Worm (Caenorhabditis elegans) whole organism, young adult: ENCODE results near the gene K05F6.10.

ENCODE experiments used
- C17E4.6 ChIP-seq: fragments of 200-800 bp; sonication (Bioruptor generic); IDR thresholded peaks from 2 replicates; pipeline ENCODE4 v1.3.6; 2022; ENCODE audit warnings: missing genetic modification reagents, missing genetic modification characterization, missing compliant biosample characterization
- T07F8.4 ChIP-seq: sonication (generic microtip); optimal IDR thresholded peaks from 2 replicates; lab custom pipeline; 2016; ENCODE audit warnings: mild to moderate bottlenecking, missing genetic modification characterization, moderate library complexity, missing compliant biosample characterization
- T26A5.8 ChIP-seq: sonication (generic microtip); optimal IDR thresholded peaks from 2 replicates; lab custom pipeline; 2016; ENCODE audit warnings: missing genetic modification characterization, missing compliant biosample characterization
- ZK185.1 ChIP-seq: sonication (generic microtip); optimal IDR thresholded peaks from 2 replicates; lab custom pipeline; 2016; ENCODE audit warnings: mild to moderate bottlenecking, missing genetic modification characterization, missing compliant biosample characterization; ENCODE audit not compliant: poor library complexity, severe bottlenecking
- aptf-3 ChIP-seq: fragments of 200-800 bp; sonication (Bioruptor generic); IDR thresholded peaks from 2 replicates; pipeline ENCODE4 v1.3.6; 2022; ENCODE audit warnings: missing genetic modification characterization, missing compliant biosample characterization
- repo-1 ChIP-seq: sonication (generic microtip); optimal IDR thresholded peaks from 2 replicates; lab custom pipeline; 2017; ENCODE audit warnings: mild to moderate bottlenecking, missing genetic modification characterization, missing compliant biosample characterization
- unc-62 ChIP-seq: fragments of 150-350 bp; optimal IDR thresholded peaks from 2 replicates; lab custom pipeline; 2014; ENCODE audit warnings: missing biosample characterization, missing genetic modification reagents, missing genetic modification characterization

ce11 chrII:1601507-1601906 lies 25.6 kb upstream of the K05F6.10 start, which contains the start of gene bath-47:
- TF ChIP-seq repo-1 (tag; lab: Kevin White, UChicago) = no peak
- TF ChIP-seq ZK185.1 (tag; lab: Kevin White, UChicago) = no peak
- TF ChIP-seq T07F8.4 (tag; lab: Kevin White, UChicago) = no peak
- no peak for TF ChIP-seq C17E4.6 (GFP tag; lab: Robert Waterston, UW)
- TF ChIP-seq aptf-3 = no peak
- no peak for TF ChIP-seq T26A5.8 (tag; lab: Kevin White, UChicago)
- TF ChIP-seq unc-62 (GFP tag; lab: Kevin White, UChicago) = no peak
